Fruit fly (Drosophila melanogaster): Measurements from ENCODE around the gene CG18787.

CG18787 gene

DNA sequence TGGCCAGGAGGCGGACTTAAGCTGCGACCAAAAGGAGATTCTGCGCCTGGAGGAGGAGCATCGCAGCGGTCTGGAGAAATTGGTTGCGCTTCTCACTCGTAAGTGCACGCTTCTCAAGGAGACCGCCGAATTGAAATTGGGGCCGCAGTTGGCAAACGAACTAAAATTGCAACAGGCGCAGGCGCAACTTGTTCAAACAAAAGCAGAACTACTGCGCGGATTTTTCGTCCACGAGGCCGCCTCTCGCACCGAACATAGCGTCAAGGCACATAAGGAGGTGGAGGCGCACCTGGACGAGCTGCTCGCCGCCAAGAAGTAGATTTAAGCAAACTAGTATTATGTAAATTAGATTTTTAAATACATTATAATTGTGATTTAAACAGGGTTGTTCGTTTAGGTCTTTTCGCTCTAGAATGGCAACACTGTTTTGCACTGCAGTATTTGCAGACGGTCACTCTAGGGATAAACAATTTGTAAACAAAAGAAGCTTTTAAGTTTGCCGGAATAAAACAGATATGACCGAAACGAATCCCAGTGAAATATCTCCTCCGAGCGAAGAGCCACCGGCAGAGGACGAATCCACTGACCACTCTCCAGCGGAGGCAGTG is 8.6 kb downstream of the CG18787 start, which contains the start of gene escl (continued):
- TF ChIP-seq mld (GFP tag; IDR thresholded peaks at IDR 0.05; ENCODE audit: partially characterized antibody) (no peak), CG6654 (GFP tag; optimal IDR thresholded peaks at IDR 0.05) (no peak), Jarid2 (GFP tag; optimal IDR thresholded peaks at IDR 0.05) (no peak), lbe (GFP tag; optimal IDR thresholded peaks at IDR 0.05) (no peak), lilli (GFP tag; optimal IDR thresholded peaks at IDR 0.05) (no peak), Ssrp (tag; optimal IDR thresholded peaks at IDR 0.05) (no peak), CG17829 (tag; optimal IDR thresholded peaks at IDR 0.05) (no peak), seq (GFP tag; IDR thresholded peaks at IDR 0.05) (no peak), tgo (GFP tag; IDR thresholded peaks at IDR 0.05) (no peak), CG4617 (GFP tag; optimal IDR thresholded peaks at IDR 0.05; ENCODE audit: borderline replicate concordance) (no peak), Aef1 (GFP tag; IDR thresholded peaks at IDR 0.05) (no peak), CG8765 (GFP tag; IDR thresholded peaks at IDR 0.05) (no peak), CG7271 (tag; optimal IDR thresholded peaks at IDR 0.05) (no peak), amos (GFP tag; IDR thresholded peaks at IDR 0.05; ENCODE audit: partially characterized antibody) (no peak; the same call in 1 of the 2 replicates), pros (GFP tag; optimal IDR thresholded peaks at IDR 0.05) (no peak), odd (GFP tag; optimal IDR thresholded peaks at IDR 0.05) (no peak), fd96Cb (tag; optimal IDR thresholded peaks at IDR 0.05) (no peak), MBD-R2 (GFP tag; IDR thresholded peaks at IDR 0.05) (peak; percentile 85), CG18262 (tag; optimal IDR thresholded peaks at IDR 0.05) (no peak), row (GFP tag; IDR thresholded peaks at IDR 0.05) (peak; percentile 24; the same call in 1 of the 3 replicates), GATAe (GFP tag; conservative IDR thresholded peaks at IDR 0.05) (no peak), Dp (GFP tag; optimal IDR thresholded peaks at IDR 0.05) (peak; percentile 61), corto (GFP tag; optimal IDR thresholded peaks at IDR 0.05) (no peak), CG6854 (GFP tag; optimal IDR thresholded peaks at IDR 0.05) (no peak), rib (GFP tag; IDR thresholded peaks at IDR 0.05) (no peak), Drgx (GFP tag; IDR thresholded peaks at IDR 0.05) (no peak), Dbx (GFP tag; IDR thresholded peaks at IDR 0.05) (no peak), Pdp1 (GFP tag; optimal IDR thresholded peaks at IDR 0.05) (peak in 1 of 2 experiments; percentile 21)

DNA sequence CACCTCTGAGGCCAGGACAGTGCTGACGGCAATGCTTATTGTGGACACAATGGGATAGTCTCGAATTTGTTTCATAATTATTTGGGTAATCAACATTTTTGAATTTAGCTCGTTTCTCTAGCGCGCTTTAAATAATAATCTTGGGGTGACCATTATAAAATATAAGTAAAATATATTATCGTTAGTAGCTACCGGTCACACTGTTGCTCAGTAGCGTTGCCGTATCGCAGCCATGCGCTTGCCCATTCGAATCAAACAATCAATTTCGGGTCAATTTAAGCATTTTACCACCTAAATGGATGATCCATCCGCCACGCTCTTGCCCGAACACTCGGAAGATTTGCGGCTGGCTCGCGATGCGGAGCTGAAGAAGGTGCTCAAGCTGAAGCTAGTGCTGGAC is 9.4 kb downstream of the CG18787 start, which contains the start of the genes zuc and dgt2:
zuc (minus strand) TSS at position 154 of the 400 bp plus-strand sequence.
dgt2 (plus strand) TSS at position 208 of the 400 bp plus-strand sequence.
- no peak for TF ChIP-seq kah (GFP tag; optimal IDR thresholded peaks at IDR 0.05)
- peak; percentile 39 for TF ChIP-seq BEAF-32 (GFP tag; optimal IDR thresholded peaks at IDR 0.05)
- TF ChIP-seq lov (optimal IDR thresholded peaks at IDR 0.05): no peak
- no peak for TF ChIP-seq lov (GFP tag; IDR thresholded peaks at IDR 0.05)
- peak; percentile 92 for TF ChIP-seq E2f2 (GFP tag; IDR thresholded peaks at IDR 0.05)
- peak; percentile 64 for TF ChIP-seq trem (tag; optimal IDR thresholded peaks at IDR 0.05)
- peak; percentile 58 for TF ChIP-seq CG13287 (GFP tag; IDR thresholded peaks at IDR 0.05; ENCODE audit: partially characterized antibody)
- peak; percentile 71 for TF ChIP-seq MBD-R2 (GFP tag; IDR thresholded peaks at IDR 0.05)
- TF ChIP-seq CG14710 (tag; optimal IDR thresholded peaks at IDR 0.05): peak; percentile 14
- TF ChIP-seq crol (GFP tag; IDR thresholded peaks at IDR 0.05): no peak
- TF ChIP-seq CG30403 (GFP tag; optimal IDR thresholded peaks at IDR 0.05): no peak
- TF ChIP-seq usp (GFP tag; optimal IDR thresholded peaks at IDR 0.05): no peak
- peak; percentile 29 for TF ChIP-seq YL-1 (GFP tag; optimal IDR thresholded peaks at IDR 0.05)
- peak; percentile 12 for TF ChIP-seq CG3281 (GFP tag; optimal IDR thresholded peaks at IDR 0.05)
- TF ChIP-seq Bteb2 (GFP tag; optimal IDR thresholded peaks at IDR 0.05): no peak
- no peak for TF ChIP-seq CG3838 (GFP tag; optimal IDR thresholded peaks at IDR 0.05)
- TF ChIP-seq CG8478 (optimal IDR thresholded peaks at IDR 0.05): no peak
- TF ChIP-seq D (optimal IDR thresholded peaks at IDR 0.05): no peak
- TF ChIP-seq D (GFP tag; optimal IDR thresholded peaks at IDR 0.05): no peak
- no peak for TF ChIP-seq slbo (GFP tag; IDR thresholded peaks at IDR 0.05)
- 0 out of 2 replicates have a peak, but pooled peaks have one; percentile 13 for TF ChIP-seq ato (GFP tag; IDR thresholded peaks at IDR 0.05; ENCODE audit: partially characterized antibody)
- no peak for TF ChIP-seq CG6854 (GFP tag; optimal IDR thresholded peaks at IDR 0.05)
- peak; percentile 11 for TF ChIP-seq CG12659 (GFP tag; optimal IDR thresholded peaks at IDR 0.05)
- no peak for TF ChIP-seq CG2199 (GFP tag; IDR thresholded peaks at IDR 0.05)
- no peak for TF ChIP-seq CG7928 (GFP tag; optimal IDR thresholded peaks at IDR 0.05)
- no peak for TF ChIP-seq CG3163 (GFP tag; optimal IDR thresholded peaks at IDR 0.05)

Data from whole organism, embryonic.